Fruit fly (Drosophila melanogaster) S2 (cell line): Measurements from ENCODE around the gene Trf4-2.

ENCODE experiments used
- CG8478 ChIP-seq: fragments of >200 bp; optimal IDR thresholded peaks from 2 replicates; lab custom pipeline; 2018
- CTCF ChIP-seq, 2 experiments: fragments of >200 bp; optimal IDR thresholded peaks; 2 replicates each; lab custom pipeline; 2018

dm6 chr3R:24947332-24947731, 22.3 kb downstream of the Trf4-2 start, which contains the start of gene mah:
- TF ChIP-seq CTCF (optimal IDR thresholded peaks at IDR 0.05; lab: Kevin White, UChicago) (no peak), CG8478 (lab: Kevin White, UChicago) (no peak)
